Fruit fly (Drosophila melanogaster) whole organism, embryonic: ENCODE results near the gene stas.

ENCODE experiments used
- CG10274 ChIP-seq: fragments of 200-800 bp; sonication (Bioruptor generic); optimal IDR thresholded peaks from 3 replicates; lab custom pipeline; 2017; ENCODE audit warnings: missing biosample characterization, mild to moderate bottlenecking, missing genetic modification characterization
- CG1233 ChIP-seq: fragments of 200-800 bp; sonication (Bioruptor generic); optimal IDR thresholded peaks from 4 replicates; lab custom pipeline; 2018; ENCODE audit warnings: missing biosample characterization, mild to moderate bottlenecking, missing genetic modification characterization
- Chrac-16 ChIP-seq: fragments of 200-800 bp; sonication (Bioruptor generic); optimal IDR thresholded peaks from 3 replicates; lab custom pipeline; 2016; ENCODE audit warnings: missing biosample characterization, missing genetic modification characterization
- E2f2 ChIP-seq: fragments of 200-800 bp; sonication (Bioruptor generic); IDR thresholded peaks from 2 replicates; pipeline ENCODE4 v1.3.6; 2022; ENCODE audit warnings: missing biosample characterization, missing genetic modification characterization
- Hr78 ChIP-seq, 2 experiments: fragments of 200-800 bp in 1 of 2; fragments of >200 bp in 1 of 2; sonication (Bioruptor generic) in 1 of 2; optimal IDR thresholded peaks; 2 replicates each; lab custom pipeline; 2017 to 2019; ENCODE audit warnings: missing biosample characterization in 2 of 2, missing genetic modification characterization in 2 of 2, mild to moderate bottlenecking in 1 of 2, moderate library complexity in 1 of 2
- Xbp1 ChIP-seq: fragments of 200-800 bp; sonication (Bioruptor generic); optimal IDR thresholded peaks from 3 replicates; lab custom pipeline; 2016; ENCODE audit warnings: missing biosample characterization, mild to moderate bottlenecking, missing genetic modification characterization
- ap ChIP-seq: fragments of 200-800 bp; sonication (Bioruptor generic); IDR thresholded peaks from 2 replicates; pipeline ENCODE4 v1.3.6; 2022; ENCODE audit warnings: missing biosample characterization, missing genetic modification characterization
- fd3F ChIP-seq: fragments of 200-800 bp; sonication (Bioruptor generic); optimal IDR thresholded peaks from 2 replicates; lab custom pipeline; 2018; ENCODE audit warnings: missing biosample characterization, mild to moderate bottlenecking, missing genetic modification characterization, moderate library complexity

DNA sequence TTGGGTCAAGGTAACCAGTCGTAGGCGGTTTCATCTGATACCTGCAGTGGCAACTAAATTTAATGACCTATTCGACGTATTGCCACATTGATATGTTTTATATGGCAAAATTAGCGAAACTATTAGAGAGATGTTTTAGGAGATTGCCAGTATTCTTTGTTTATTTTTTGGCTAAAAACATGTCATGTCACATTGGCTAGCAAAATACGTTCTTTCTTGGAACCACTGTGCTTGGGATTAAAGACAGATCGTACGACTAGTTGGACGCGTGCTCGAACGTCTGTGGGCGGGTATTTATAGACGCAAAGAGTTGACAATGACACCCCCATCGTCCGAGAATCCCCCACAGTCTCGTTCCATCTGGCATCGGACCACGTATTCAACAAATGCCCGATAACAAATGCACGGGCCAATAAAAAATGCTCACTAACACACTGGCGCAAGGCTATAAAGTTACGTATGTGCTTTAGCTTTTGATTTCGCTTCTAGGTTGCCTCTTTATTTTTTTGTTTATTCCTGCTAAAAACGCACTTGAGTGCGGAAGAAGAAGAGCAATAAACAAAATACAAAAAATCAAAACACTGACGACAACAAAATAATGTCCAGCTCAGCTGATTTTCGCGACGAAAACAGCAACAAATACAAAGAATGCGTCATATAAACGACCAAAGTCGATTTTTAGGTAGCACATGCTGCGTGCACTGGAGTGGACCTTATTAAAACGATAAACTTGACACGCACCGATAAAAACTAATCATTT, 3.3 kb downstream of the stas start:
- TF ChIP-seq fd3F (GFP tag; lab: Kevin White, UChicago) (no peak), Xbp1 (no peak), E2f2 (GFP tag; lab: Robert Waterston, UW) (no peak), Chrac-16 (no peak), CG1233 (GFP tag; lab: Kevin White, UChicago) (no peak), ap (GFP tag; lab: Robert Waterston, UW) (no peak), CG10274 (GFP tag; lab: Kevin White, UChicago) (no peak), Hr78 (GFP tag; optimal IDR thresholded peaks at IDR 0.05; lab: Kevin White, UChicago) (no peak)
